Worm (Caenorhabditis elegans) whole organism, L1 larva: ENCODE results near the gene F31E9.6.

Source experiments
- aly-2 ChIP-seq: fragments of 150-350 bp; optimal IDR thresholded peaks from 2 replicates; lab custom pipeline; 2014; ENCODE audit warnings: missing biosample characterization, missing genetic modification characterization
- ama-1 ChIP-seq: fragments of 150-350 bp; optimal IDR thresholded peaks from 2 replicates; lab custom pipeline; 2014
- ceh-82 ChIP-seq, 3 experiments: fragments of 150-350 bp in 1 of 3; sonication (generic microtip) in 2 of 3; optimal IDR thresholded peaks; 2 replicates each; lab custom pipeline; 2014 to 2017; ENCODE audit warnings: missing biosample characterization in 3 of 3, missing genetic modification characterization in 3 of 3
- elt-3 ChIP-seq, 6 experiments: fragments of 150-350 bp in 1 of 6; sonication (generic microtip); optimal IDR thresholded peaks; 2 replicates each; lab custom pipeline; 2017 to 2018; ENCODE audit warnings: missing biosample characterization in 6 of 6, missing genetic modification characterization in 6 of 6, inconsistent platforms in 1 of 6
- isw-1 ChIP-seq: fragments of 200-800 bp; sonication (Bioruptor generic); IDR thresholded peaks from 2 replicates; pipeline ENCODE4 v1.3.6; 2022; ENCODE audit warnings: missing genetic modification characterization, missing compliant biosample characterization
- jun-1 ChIP-seq: fragments of 150-350 bp; optimal IDR thresholded peaks from 2 replicates; lab custom pipeline; 2014; ENCODE audit warnings: missing biosample characterization, missing genetic modification reagents, missing genetic modification characterization
- lin-35 ChIP-seq, 2 experiments: fragments of 150-350 bp; optimal IDR thresholded peaks; 2 replicates each; lab custom pipeline; 2014; ENCODE audit warnings: missing biosample characterization in 2 of 2, missing genetic modification characterization in 2 of 2, missing genetic modification reagents in 2 of 2
- nhr-90 ChIP-seq: sonication (generic microtip); optimal IDR thresholded peaks from 2 replicates; lab custom pipeline; 2016; ENCODE audit warnings: mild to moderate bottlenecking, missing genetic modification characterization, missing compliant biosample characterization; ENCODE audit not compliant: poor library complexity
- pqm-1 ChIP-seq: sonication (generic microtip); optimal IDR thresholded peaks from 3 replicates; lab custom pipeline; 2017; ENCODE audit warnings: missing biosample characterization, missing genetic modification characterization
- snpc-4 ChIP-seq: fragments of 150-350 bp; optimal IDR thresholded peaks from 2 replicates; lab custom pipeline; 2014; ENCODE audit warnings: missing biosample characterization, missing genetic modification characterization
- tbx-2 ChIP-seq: sonication (generic microtip); optimal IDR thresholded peaks from 2 replicates; lab custom pipeline; 2016; ENCODE audit warnings: missing genetic modification characterization, missing compliant biosample characterization
- unc-62 ChIP-seq: fragments of 150-350 bp; optimal IDR thresholded peaks from 2 replicates; lab custom pipeline; 2014; ENCODE audit warnings: missing biosample characterization, missing genetic modification reagents, missing genetic modification characterization
- ztf-11 ChIP-seq, 2 experiments: sonication (generic microtip); optimal IDR thresholded peaks; 2 replicates each; lab custom pipeline; 2016 to 2017; ENCODE audit warnings: missing genetic modification characterization in 2 of 2, missing biosample characterization in 1 of 2, missing compliant biosample characterization in 1 of 2

DNA sequence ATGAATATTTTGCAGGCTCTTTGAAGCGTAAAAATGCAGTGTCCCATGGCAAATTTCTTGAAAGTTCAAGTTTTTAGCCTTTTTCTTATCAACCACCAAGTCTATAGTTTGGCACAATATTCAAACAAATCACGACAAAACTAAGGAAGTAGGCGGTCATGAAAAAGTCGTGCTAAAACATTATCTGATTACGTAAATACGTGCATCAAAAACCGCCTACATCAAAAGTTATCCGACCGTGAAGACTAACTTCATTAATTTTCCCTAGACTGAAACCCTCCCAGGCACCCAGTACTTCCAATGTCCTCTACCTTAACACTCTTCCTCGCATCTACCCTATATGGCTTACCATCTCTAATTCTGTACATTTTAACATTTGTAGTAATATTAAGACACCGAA is 13.5 kb upstream of the F31E9.6 start, which contains the start of gene srg-44:
- TF ChIP-seq snpc-4 (tag; lab: Kevin White, UChicago) (no peak), tbx-2 (tag; lab: Kevin White, UChicago) (no peak), elt-3 (tag; optimal IDR thresholded peaks at IDR 0.05; lab: Kevin White, UChicago) (no peak), nhr-90 (tag; lab: Kevin White, UChicago) (no peak), unc-62 (GFP tag; lab: Kevin White, UChicago) (no peak), jun-1 (tag; lab: Kevin White, UChicago) (no peak), ama-1 (lab: Kevin White, UChicago) (no peak), pqm-1 (tag; lab: Kevin White, UChicago) (no peak), ceh-82 (tag; optimal IDR thresholded peaks at IDR 0.05; lab: Kevin White, UChicago) (no peak), aly-2 (tag; lab: Kevin White, UChicago) (no peak), ztf-11 (tag; optimal IDR thresholded peaks at IDR 0.05; lab: Kevin White, UChicago) (no peak), isw-1 (GFP tag; lab: Robert Waterston, UW) (no peak), lin-35 (GFP tag; optimal IDR thresholded peaks at IDR 0.05; lab: Kevin White, UChicago) (no peak)
